Fruit fly (Drosophila melanogaster): ENCODE measurements around the gene CG43783.

CG43783 gene

dm6 chr3L:8953199-8953956 lies 694 bp downstream of the CG43783 start:
- no peak for TF ChIP-seq Dll (optimal IDR thresholded peaks at IDR 0.05)
- TF ChIP-seq pan (optimal IDR thresholded peaks at IDR 0.05) = peak; percentile 15
- no peak for TF ChIP-seq CG8478 (optimal IDR thresholded peaks at IDR 0.05)

dm6 chr3L:8952549-8953198 lies 1.4 kb downstream of the CG43783 start:
- TF ChIP-seq psq (optimal IDR thresholded peaks at IDR 0.05) = no peak
- no peak for TF ChIP-seq Dll (optimal IDR thresholded peaks at IDR 0.05)

DNA sequence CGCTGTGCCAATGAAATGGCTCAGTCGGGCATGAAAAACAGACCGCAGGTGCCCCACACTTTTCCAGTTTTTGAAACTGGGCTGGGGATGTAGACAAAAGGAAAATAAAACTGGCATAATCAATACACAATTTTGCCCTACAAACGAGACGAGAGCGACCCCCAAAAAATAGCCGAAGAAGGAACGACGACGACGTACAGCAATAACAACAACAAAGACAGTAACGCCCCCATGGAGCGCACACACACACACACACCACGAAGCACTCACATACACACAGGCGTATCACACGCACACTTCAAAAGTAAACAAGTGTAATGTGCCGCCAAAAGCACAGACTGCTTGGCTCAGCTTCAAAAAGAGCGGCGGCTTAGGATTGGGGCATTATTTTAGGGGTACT lies 2.6 kb downstream of the CG43783 start:
- TF ChIP-seq CG8478 (optimal IDR thresholded peaks at IDR 0.05) = no peak
- no peak for TF ChIP-seq pan (optimal IDR thresholded peaks at IDR 0.05)
- no peak for TF ChIP-seq psq (optimal IDR thresholded peaks at IDR 0.05)
- no peak for TF ChIP-seq usp (GFP tag; optimal IDR thresholded peaks at IDR 0.05)
- no peak for TF ChIP-seq EcR (GFP tag; optimal IDR thresholded peaks at IDR 0.05)
- TF ChIP-seq Dll (optimal IDR thresholded peaks at IDR 0.05) = no peak

DNA sequence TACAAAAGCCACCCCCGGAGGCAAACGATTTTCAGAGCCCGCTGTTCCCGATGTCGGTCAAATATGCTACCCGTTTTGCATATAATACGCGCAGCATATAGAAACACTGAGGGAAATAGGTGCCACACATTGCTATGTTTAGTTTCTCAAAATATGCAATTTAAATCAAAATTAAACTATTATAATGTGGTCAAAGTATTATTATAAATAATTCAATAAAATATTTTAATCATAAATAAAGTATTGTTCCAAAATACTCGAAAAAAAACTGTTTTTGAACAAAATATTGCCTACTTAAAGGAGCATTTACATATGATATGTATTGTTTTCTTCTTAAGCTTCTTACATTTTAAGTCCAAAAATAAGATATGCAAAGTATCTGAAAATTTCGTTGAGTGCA lies 3.1 kb downstream of the CG43783 start:
- TF ChIP-seq pan (optimal IDR thresholded peaks at IDR 0.05) = no peak

dm6 chr3L:8949823-8950222 lies 4.2 kb downstream of the CG43783 start:
- no peak for TF ChIP-seq psq (optimal IDR thresholded peaks at IDR 0.05)
- TF ChIP-seq pan (optimal IDR thresholded peaks at IDR 0.05) = no peak
- TF ChIP-seq Dll (optimal IDR thresholded peaks at IDR 0.05) = no peak
- TF ChIP-seq CG8478 (optimal IDR thresholded peaks at IDR 0.05) = no peak
- no peak for TF ChIP-seq EcR (GFP tag; optimal IDR thresholded peaks at IDR 0.05)
- TF ChIP-seq usp (GFP tag; optimal IDR thresholded peaks at IDR 0.05) = no peak

- TF ChIP-seq pan (optimal IDR thresholded peaks at IDR 0.05) = no peak
- TF ChIP-seq EcR (GFP tag; optimal IDR thresholded peaks at IDR 0.05) = no peak
- no peak for TF ChIP-seq psq (optimal IDR thresholded peaks at IDR 0.05)
- no peak for TF ChIP-seq Dll (optimal IDR thresholded peaks at IDR 0.05)
- TF ChIP-seq usp (GFP tag; optimal IDR thresholded peaks at IDR 0.05) = no peak
- TF ChIP-seq CG8478 (optimal IDR thresholded peaks at IDR 0.05) = no peak
Observed at dm6 chr3L:8947848-8948494, 6.1 kb downstream of the CG43783 start.

DNA sequence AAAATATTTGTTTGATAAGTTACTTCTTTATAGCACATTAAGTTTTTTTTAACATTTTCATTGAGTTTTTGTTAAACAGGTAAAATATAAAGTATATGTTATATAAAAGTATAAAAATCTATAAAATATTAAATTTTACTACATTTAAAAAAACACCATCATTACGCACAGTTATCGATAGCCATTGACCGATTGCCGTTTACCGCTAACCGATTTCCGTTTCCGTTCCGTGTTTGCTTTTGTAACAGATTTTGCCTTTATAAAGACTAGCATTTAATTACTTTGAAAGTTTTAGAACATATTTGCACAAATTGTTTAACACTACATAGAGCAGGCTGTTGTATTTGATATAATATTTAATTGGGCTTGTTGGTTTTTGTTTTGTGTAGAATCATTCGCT lies 14.4 kb downstream of the CG43783 start:
- TF ChIP-seq pan (optimal IDR thresholded peaks at IDR 0.05) (no peak), usp (GFP tag; optimal IDR thresholded peaks at IDR 0.05) (no peak), psq (optimal IDR thresholded peaks at IDR 0.05) (no peak), EcR (GFP tag; optimal IDR thresholded peaks at IDR 0.05) (no peak), Dll (optimal IDR thresholded peaks at IDR 0.05) (no peak), CG8478 (optimal IDR thresholded peaks at IDR 0.05) (no peak)

DNA sequence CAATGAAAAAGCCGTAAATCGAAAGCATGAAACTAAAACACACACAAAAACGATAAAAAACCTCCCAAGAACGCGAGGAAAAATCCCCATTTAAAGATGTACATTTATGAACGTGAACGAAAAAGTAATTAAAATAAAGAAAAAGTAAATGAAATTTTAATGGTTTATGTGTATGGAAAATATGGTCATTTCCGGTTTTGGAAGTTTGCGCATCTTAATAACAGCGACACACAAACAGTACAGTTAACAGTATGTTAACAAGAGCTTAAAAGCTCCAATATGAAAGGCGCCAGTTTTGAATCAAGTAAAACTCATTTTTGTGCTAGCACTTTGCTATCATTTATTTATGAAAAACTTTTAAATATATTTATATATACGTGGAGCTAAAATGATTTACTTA lies 22.2 kb downstream of the CG43783 start:
- TF ChIP-seq usp (GFP tag; optimal IDR thresholded peaks at IDR 0.05) (no peak), EcR (GFP tag; optimal IDR thresholded peaks at IDR 0.05) (no peak), CG8478 (optimal IDR thresholded peaks at IDR 0.05) (no peak), psq (optimal IDR thresholded peaks at IDR 0.05) (no peak), Dll (optimal IDR thresholded peaks at IDR 0.05) (no peak), pan (optimal IDR thresholded peaks at IDR 0.05) (no peak)

dm6 chr3L:8929527-8929926 lies 24.5 kb downstream of the CG43783 start:
- TF ChIP-seq psq (optimal IDR thresholded peaks at IDR 0.05) (no peak), Dll (optimal IDR thresholded peaks at IDR 0.05) (no peak), EcR (GFP tag; optimal IDR thresholded peaks at IDR 0.05) (no peak), pan (optimal IDR thresholded peaks at IDR 0.05) (no peak), usp (GFP tag; optimal IDR thresholded peaks at IDR 0.05) (no peak), CG8478 (optimal IDR thresholded peaks at IDR 0.05) (no peak)

DNA sequence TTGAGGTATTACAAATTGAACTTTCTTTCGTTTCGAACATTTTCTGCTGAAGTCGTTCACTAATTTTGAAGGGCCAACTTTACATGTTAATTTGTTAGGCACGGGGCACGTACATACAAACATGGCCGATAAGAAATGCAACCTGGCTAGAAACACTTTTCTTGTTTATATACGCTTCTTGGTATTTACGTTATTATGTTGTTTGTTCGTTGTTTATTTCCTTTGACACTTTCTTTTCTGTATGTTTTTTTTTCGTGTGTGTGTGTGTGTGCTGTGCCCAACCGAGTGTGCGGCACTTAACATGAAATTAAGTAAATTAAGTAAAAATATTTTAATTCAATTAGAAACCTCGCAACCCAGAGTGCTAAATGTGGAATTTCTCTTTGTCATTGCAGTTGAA lies 28.4 kb downstream of the CG43783 start:
- TF ChIP-seq pan (optimal IDR thresholded peaks at IDR 0.05) (no peak), CG8478 (optimal IDR thresholded peaks at IDR 0.05) (no peak), usp (GFP tag; optimal IDR thresholded peaks at IDR 0.05) (no peak), Dll (optimal IDR thresholded peaks at IDR 0.05) (no peak), psq (optimal IDR thresholded peaks at IDR 0.05) (no peak), EcR (GFP tag; optimal IDR thresholded peaks at IDR 0.05) (no peak)

- no peak for TF ChIP-seq pan (optimal IDR thresholded peaks at IDR 0.05)
- TF ChIP-seq psq (optimal IDR thresholded peaks at IDR 0.05) = no peak
- no peak for TF ChIP-seq Dll (optimal IDR thresholded peaks at IDR 0.05)
- TF ChIP-seq CG8478 (optimal IDR thresholded peaks at IDR 0.05) = no peak
- no peak for TF ChIP-seq usp (GFP tag; optimal IDR thresholded peaks at IDR 0.05)
- TF ChIP-seq EcR (GFP tag; optimal IDR thresholded peaks at IDR 0.05) = no peak
Observed at dm6 chr3L:8924999-8925398, 29.1 kb downstream of the CG43783 start.

dm6 chr3L:8924417-8924913 lies 29.6 kb downstream of the CG43783 start:
- TF ChIP-seq psq (optimal IDR thresholded peaks at IDR 0.05) = no peak
- no peak for TF ChIP-seq pan (optimal IDR thresholded peaks at IDR 0.05)

DNA sequence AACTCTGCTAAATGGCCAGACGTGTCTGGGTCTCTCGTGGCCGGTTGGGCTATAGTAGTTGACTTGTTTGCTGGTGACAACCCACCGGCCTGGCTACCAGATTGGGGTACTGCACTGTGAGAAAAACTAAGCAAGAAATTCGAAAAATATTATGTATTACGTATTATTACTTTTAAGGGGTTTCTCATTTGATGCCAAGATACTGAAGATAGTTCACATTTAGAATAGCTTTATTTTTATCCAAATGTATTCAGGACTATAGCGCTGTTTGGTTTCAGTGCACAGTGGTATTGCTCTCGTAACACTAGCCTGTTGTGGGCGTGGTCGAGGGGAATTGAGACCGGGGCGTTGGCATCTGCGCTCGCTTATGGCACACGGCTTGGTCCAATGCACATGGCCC lies 33.4 kb downstream of the CG43783 start:
- TF ChIP-seq usp (GFP tag; optimal IDR thresholded peaks at IDR 0.05) (no peak), psq (optimal IDR thresholded peaks at IDR 0.05) (no peak), CG8478 (optimal IDR thresholded peaks at IDR 0.05) (no peak), Dll (optimal IDR thresholded peaks at IDR 0.05) (no peak), EcR (GFP tag; optimal IDR thresholded peaks at IDR 0.05) (no peak), pan (optimal IDR thresholded peaks at IDR 0.05) (no peak)

All from whole organism.